Worm (Caenorhabditis elegans): ENCODE data around the gene B0563.18.

The B0563.18 gene

ce11 chrX:9210086-9210485 lies 37.7 kb downstream of the B0563.18 start:
- TF ChIP-seq unc-3 (GFP tag; conservative IDR thresholded peaks at IDR 0.05) = no peak
- no peak for TF ChIP-seq unc-3 (tag; optimal IDR thresholded peaks at IDR 0.05)
- no peak for TF ChIP-seq gmeb-2 (tag; optimal IDR thresholded peaks at IDR 0.05)
- no peak for TF ChIP-seq dve-1 (tag; optimal IDR thresholded peaks at IDR 0.05)
- TF ChIP-seq sox-4 (tag; optimal IDR thresholded peaks at IDR 0.05) = no peak
- no peak for TF ChIP-seq npax-4 (tag; optimal IDR thresholded peaks at IDR 0.05)
- TF ChIP-seq madf-2 (tag; optimal IDR thresholded peaks at IDR 0.05) = no peak
- TF ChIP-seq ceh-6 (GFP tag; optimal IDR thresholded peaks at IDR 0.05) = no peak
- no peak for TF ChIP-seq pax-1 (tag; optimal IDR thresholded peaks at IDR 0.05)
- no peak for TF ChIP-seq nhr-232 (tag; optimal IDR thresholded peaks at IDR 0.05)
- no peak for TF ChIP-seq ceh-24 (tag; optimal IDR thresholded peaks at IDR 0.05)
- TF ChIP-seq pqm-1 (tag; optimal IDR thresholded peaks at IDR 0.05) = no peak

- TF ChIP-seq ceh-31 (tag; optimal IDR thresholded peaks at IDR 0.05) (no peak), rnt-1 (tag; optimal IDR thresholded peaks at IDR 0.05) (no peak), ceh-19 (GFP tag; optimal IDR thresholded peaks at IDR 0.05) (no peak), npax-4 (tag; optimal IDR thresholded peaks at IDR 0.05) (no peak), sox-2 (GFP tag; IDR thresholded peaks at IDR 0.05) (no peak), ttx-3 (tag; optimal IDR thresholded peaks at IDR 0.05) (no peak), unc-42 (tag; optimal IDR thresholded peaks at IDR 0.05) (no peak), ref-2 (tag; optimal IDR thresholded peaks at IDR 0.05) (no peak), tbx-2 (tag; optimal IDR thresholded peaks at IDR 0.05) (no peak), fkh-6 (tag; optimal IDR thresholded peaks at IDR 0.05) (no peak), ceh-45 (GFP tag; IDR thresholded peaks at IDR 0.05) (no peak), fax-1 (tag; optimal IDR thresholded peaks at IDR 0.05) (no peak), tbx-7 (tag; optimal IDR thresholded peaks at IDR 0.05) (no peak)
Measured at ce11 chrX:9212675-9213074, 40.3 kb downstream of the B0563.18 start.

- TF ChIP-seq elt-4 (tag; optimal IDR thresholded peaks at IDR 0.05) = no peak
- peak; percentile 88 for TF ChIP-seq elt-2 (tag; optimal IDR thresholded peaks at IDR 0.05)
Measured at ce11 chrX:9213873-9214341, 41.5 kb downstream of the B0563.18 start, which contains the start of gene C35B8.3. C35B8.3 (plus strand) TSS chrX:9213923.
